Fruit fly (Drosophila melanogaster) whole organism, pupa: Measurements from ENCODE around the gene gnu.

Experiments used
- CG14655 ChIP-seq: fragments of 200-800 bp; sonication (Bioruptor generic); optimal IDR thresholded peaks from 3 replicates; lab custom pipeline; 2017; ENCODE audit warnings: mild to moderate bottlenecking, missing biosample characterization, missing genetic modification reagents, missing genetic modification characterization
- CG15710 ChIP-seq: fragments of 200-800 bp; sonication (Bioruptor generic); optimal IDR thresholded peaks from 2 replicates; lab custom pipeline; 2018; ENCODE audit warnings: missing biosample characterization, mild to moderate bottlenecking, missing genetic modification characterization, moderate library complexity
- CG8301 ChIP-seq: fragments of 200-800 bp; sonication (Bioruptor generic); optimal IDR thresholded peaks from 2 replicates; lab custom pipeline; 2018; ENCODE audit warnings: missing biosample characterization, mild to moderate bottlenecking, missing genetic modification characterization
- EcR ChIP-seq: fragments of 200-800 bp; sonication (Bioruptor generic); optimal IDR thresholded peaks from 3 replicates; lab custom pipeline; 2019; ENCODE audit warnings: missing biosample characterization, missing genetic modification characterization, mild to moderate bottlenecking, moderate library complexity, missing genetic modification reagents
- Snoo ChIP-seq: fragments of 200-800 bp; sonication (Bioruptor generic); optimal IDR thresholded peaks from 3 replicates; lab custom pipeline; 2017; ENCODE audit warnings: missing biosample characterization, mild to moderate bottlenecking, missing genetic modification characterization, inconsistent platforms

- TF ChIP-seq CG8301 (no peak), Snoo (tag; lab: Kevin White, UChicago) (no peak), CG15710 (no peak), EcR (GFP tag; lab: Kevin White, UChicago) (no peak), CG14655 (GFP tag; lab: Kevin White, UChicago) (no peak)
Observed at dm6 chr3L:14804724-14805221, 1.6 kb upstream of the gnu start, which contains the start of gene CG17839.
